Fruit fly (Drosophila melanogaster): ENCODE data around the gene NimB4.

DNA sequence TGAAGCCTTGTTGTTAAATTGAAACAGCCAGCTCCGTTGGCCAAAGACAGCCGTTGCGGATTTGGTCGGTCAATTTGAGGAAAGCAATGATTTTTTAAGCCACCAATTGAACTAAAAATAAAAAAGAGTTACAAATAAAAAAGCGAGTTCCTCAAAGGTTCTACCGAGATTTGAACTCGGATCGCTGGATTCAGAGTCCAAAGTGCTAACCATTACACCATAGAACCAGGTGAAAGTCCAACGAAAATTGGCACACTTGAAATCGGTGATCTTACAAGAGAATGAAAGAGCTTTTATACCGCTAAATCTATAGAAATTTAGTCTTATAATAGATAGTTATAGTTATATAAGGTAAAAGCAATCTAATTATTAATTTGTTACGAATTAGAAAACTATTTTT is 40.6 kb upstream of the NimB4 start:
- TF ChIP-seq CTCF (optimal IDR thresholded peaks at IDR 0.05) = no peak
- TF ChIP-seq CG8478 (optimal IDR thresholded peaks at IDR 0.05) = no peak

Measured in S2 (cell line).